Fruit fly (Drosophila melanogaster) whole organism: Measurements from ENCODE around the gene CG11537.

Experiments
- Dll ChIP-seq: fragments of >200 bp; optimal IDR thresholded peaks from 2 replicates; lab custom pipeline; 2017
- EcR ChIP-seq, 2 experiments: fragments of >200 bp; optimal IDR thresholded peaks; 2 replicates each; lab custom pipeline; 2017; ENCODE audit warnings: missing biosample characterization in 2 of 2, missing genetic modification characterization in 2 of 2, missing genetic modification reagents in 2 of 2
- psq ChIP-seq: fragments of >200 bp; optimal IDR thresholded peaks from 2 replicates; lab custom pipeline; 2017
- usp ChIP-seq: fragments of >200 bp; optimal IDR thresholded peaks from 2 replicates; lab custom pipeline; 2017; ENCODE audit warnings: missing biosample characterization, missing genetic modification characterization, mixed read lengths

- TF ChIP-seq Dll (lab: Kevin White, UChicago) (no peak), psq (lab: Kevin White, UChicago) (no peak), EcR (GFP tag; optimal IDR thresholded peaks at IDR 0.05; lab: Kevin White, UChicago) (no peak), usp (no peak)
Measured at dm6 chr3L:3089012-3089411, 54.2 kb downstream of the CG11537 start.
